Fruit fly (Drosophila melanogaster) whole organism, embryonic: ENCODE results near the gene PIG-B.

Experiments used
- Bgb ChIP-seq: fragments of 200-800 bp; sonication (Bioruptor generic); IDR thresholded peaks from 2 replicates; pipeline ENCODE4 v1.3.6; 2022; ENCODE audit warnings: missing biosample characterization, missing genetic modification characterization; ENCODE audit not compliant: partially characterized antibody
- BtbVII ChIP-seq: fragments of 200-800 bp; sonication (Bioruptor generic); optimal IDR thresholded peaks from 3 replicates; lab custom pipeline; 2017; ENCODE audit warnings: missing biosample characterization, mild to moderate bottlenecking, missing genetic modification characterization
- Bteb2 ChIP-seq: fragments of 200-800 bp; sonication (Bioruptor generic); optimal IDR thresholded peaks from 2 replicates; lab custom pipeline; 2016; ENCODE audit warnings: missing biosample characterization, missing genetic modification characterization
- CG11398 ChIP-seq: fragments of 200-800 bp; sonication (Bioruptor generic); optimal IDR thresholded peaks from 2 replicates; lab custom pipeline; 2016; ENCODE audit warnings: missing biosample characterization, missing genetic modification characterization
- CG13775 ChIP-seq: fragments of 200-800 bp; sonication (Bioruptor generic); optimal IDR thresholded peaks from 3 replicates; lab custom pipeline; 2017; ENCODE audit warnings: missing biosample characterization, mild to moderate bottlenecking, missing genetic modification characterization
- CG13894 ChIP-seq: fragments of 200-800 bp; sonication (Bioruptor generic); optimal IDR thresholded peaks from 3 replicates; lab custom pipeline; 2018; ENCODE audit warnings: missing biosample characterization, mild to moderate bottlenecking, missing genetic modification characterization, moderate library complexity
- CG14965 ChIP-seq: fragments of 200-800 bp; sonication (Bioruptor generic); optimal IDR thresholded peaks from 2 replicates; lab custom pipeline; 2016; ENCODE audit warnings: missing biosample characterization, missing genetic modification characterization, borderline replicate concordance
- CG15479 ChIP-seq: fragments of 200-800 bp; sonication (Bioruptor generic); optimal IDR thresholded peaks from 3 replicates; lab custom pipeline; 2019; ENCODE audit warnings: missing biosample characterization, mild to moderate bottlenecking, missing genetic modification characterization, moderate library complexity
- CG16863 ChIP-seq: fragments of 200-800 bp; sonication (Bioruptor generic); optimal IDR thresholded peaks from 3 replicates; lab custom pipeline; 2016; ENCODE audit warnings: missing biosample characterization, missing genetic modification characterization
- CG17829 ChIP-seq: fragments of 200-800 bp; optimal IDR thresholded peaks from 2 replicates; lab custom pipeline; 2019; ENCODE audit warnings: missing biosample characterization, mild to moderate bottlenecking, missing genetic modification characterization, moderate library complexity
- CG1792 ChIP-seq: fragments of 200-800 bp; sonication (Bioruptor generic); optimal IDR thresholded peaks from 2 replicates; lab custom pipeline; 2016; ENCODE audit warnings: missing biosample characterization, missing genetic modification characterization
- CG18011 ChIP-seq: fragments of 200-800 bp; sonication (Bioruptor generic); optimal IDR thresholded peaks from 2 replicates; lab custom pipeline; 2017; ENCODE audit warnings: missing biosample characterization, missing genetic modification characterization, mild to moderate bottlenecking, moderate library complexity, missing genotype
- CG2678 ChIP-seq: fragments of 200-800 bp; sonication (Bioruptor generic); optimal IDR thresholded peaks from 3 replicates; lab custom pipeline; 2019; ENCODE audit warnings: missing biosample characterization, mild to moderate bottlenecking, missing genetic modification characterization, moderate library complexity
- CG31388 ChIP-seq: fragments of 200-800 bp; sonication (Bioruptor generic); optimal IDR thresholded peaks from 2 replicates; lab custom pipeline; 2016; ENCODE audit warnings: missing biosample characterization, missing genetic modification characterization
- CG3281 ChIP-seq: fragments of 200-800 bp; sonication (Bioruptor generic); optimal IDR thresholded peaks from 3 replicates; lab custom pipeline; 2017; ENCODE audit warnings: missing biosample characterization, mild to moderate bottlenecking, missing genetic modification characterization
- CG34376 ChIP-seq: fragments of 200-800 bp; sonication (Bioruptor generic); optimal IDR thresholded peaks from 2 replicates; lab custom pipeline; 2018; ENCODE audit warnings: missing biosample characterization, mild to moderate bottlenecking, missing genetic modification characterization
- CG4360 ChIP-seq: fragments of 200-800 bp; sonication (Bioruptor generic); IDR thresholded peaks from 2 replicates; pipeline ENCODE4 v1.3.6; 2022; ENCODE audit warnings: missing biosample characterization, missing genetic modification characterization
- CG6175 ChIP-seq: fragments of 200-800 bp; sonication (Bioruptor generic); IDR thresholded peaks from 3 replicates; pipeline ENCODE4 v1.3.6; 2022; ENCODE audit warnings: missing biosample characterization, missing genetic modification characterization
- CG6813 ChIP-seq: fragments of 200-800 bp; sonication (Bioruptor generic); optimal IDR thresholded peaks from 2 replicates; lab custom pipeline; 2017; ENCODE audit warnings: missing biosample characterization, missing genetic modification characterization, mild to moderate bottlenecking, moderate library complexity, missing genetic modification reagents
- CG7839 ChIP-seq: fragments of 200-800 bp; sonication (Bioruptor generic); optimal IDR thresholded peaks from 3 replicates; lab custom pipeline; 2018; ENCODE audit warnings: missing biosample characterization, mild to moderate bottlenecking, missing genetic modification characterization, moderate library complexity
- CG8359 ChIP-seq: fragments of 200-800 bp; sonication (Bioruptor generic); optimal IDR thresholded peaks from 2 replicates; lab custom pipeline; 2017; ENCODE audit warnings: missing biosample characterization, mild to moderate bottlenecking, missing genetic modification characterization, borderline replicate concordance
- CG9876 ChIP-seq: fragments of 200-800 bp; sonication (Bioruptor generic); optimal IDR thresholded peaks from 2 replicates; lab custom pipeline; 2016; ENCODE audit warnings: missing biosample characterization, missing genetic modification characterization
- Dref ChIP-seq: fragments of 200-800 bp; sonication (Bioruptor generic); IDR thresholded peaks from 2 replicates; pipeline ENCODE4 v1.3.6; 2022; ENCODE audit warnings: missing biosample characterization, missing genetic modification characterization
- Eip74EF ChIP-seq, 2 experiments: fragments of 200-800 bp in 1 of 2; fragments of >200 bp in 1 of 2; sonication (Bioruptor generic) in 1 of 2; optimal IDR thresholded peaks; 2 replicates each; lab custom pipeline; 2017 to 2019; ENCODE audit warnings: missing biosample characterization in 2 of 2, missing genetic modification characterization in 2 of 2, mild to moderate bottlenecking in 1 of 2, moderate library complexity in 1 of 2
- H15 ChIP-seq: fragments of 200-800 bp; sonication (Bioruptor generic); IDR thresholded peaks from 3 replicates; pipeline ENCODE4 v1.3.6; 2022; ENCODE audit warnings: missing biosample characterization, missing genetic modification characterization
- HLH54F ChIP-seq: fragments of 200-800 bp; sonication (Bioruptor generic); optimal IDR thresholded peaks from 3 replicates; lab custom pipeline; 2016; ENCODE audit warnings: missing biosample characterization, missing genetic modification characterization
- Jarid2 ChIP-seq: fragments of 200-800 bp; sonication (Bioruptor generic); optimal IDR thresholded peaks from 3 replicates; lab custom pipeline; 2017; ENCODE audit warnings: mild to moderate bottlenecking, missing biosample characterization, missing genetic modification reagents, missing genetic modification characterization
- NK7.1 ChIP-seq: fragments of 200-800 bp; sonication (Bioruptor generic); optimal IDR thresholded peaks from 3 replicates; lab custom pipeline; 2016; ENCODE audit warnings: missing biosample characterization, missing genetic modification characterization
- Neu2 ChIP-seq: fragments of 200-800 bp; sonication (Bioruptor generic); optimal IDR thresholded peaks from 3 replicates; lab custom pipeline; 2016; ENCODE audit warnings: missing biosample characterization, missing genetic modification characterization, borderline replicate concordance
- Nf-YB ChIP-seq: fragments of 200-800 bp; sonication (Bioruptor generic); optimal IDR thresholded peaks from 3 replicates; lab custom pipeline; 2019; ENCODE audit warnings: missing biosample characterization, mild to moderate bottlenecking, missing genetic modification characterization, moderate library complexity
- YL-1 ChIP-seq: fragments of 200-800 bp; sonication (Bioruptor generic); optimal IDR thresholded peaks from 3 replicates; lab custom pipeline; 2017; ENCODE audit warnings: missing biosample characterization, mild to moderate bottlenecking, missing genetic modification characterization
- ab ChIP-seq: fragments of 200-800 bp; sonication (Bioruptor generic); optimal IDR thresholded peaks from 2 replicates; lab custom pipeline; 2016; ENCODE audit warnings: missing biosample characterization, missing genetic modification characterization
- az2 ChIP-seq: fragments of 200-800 bp; sonication (Bioruptor generic); optimal IDR thresholded peaks from 3 replicates; lab custom pipeline; 2016; ENCODE audit warnings: missing biosample characterization, missing genetic modification characterization
- cas ChIP-seq: fragments of 200-800 bp; sonication (Bioruptor generic); IDR thresholded peaks from 2 replicates; pipeline ENCODE4 v1.3.6; 2022; ENCODE audit warnings: missing biosample characterization, missing genetic modification characterization
- crc ChIP-seq: fragments of 200-800 bp; sonication (Bioruptor generic); optimal IDR thresholded peaks from 2 replicates; lab custom pipeline; 2016; ENCODE audit warnings: missing biosample characterization, missing genetic modification characterization
- dati ChIP-seq: fragments of 200-800 bp; sonication (Bioruptor generic); IDR thresholded peaks from 2 replicates; pipeline ENCODE4 v1.3.6; 2022; ENCODE audit warnings: missing biosample characterization, missing genetic modification characterization
- dm ChIP-seq: fragments of 200-800 bp; sonication (Bioruptor generic); optimal IDR thresholded peaks from 3 replicates; lab custom pipeline; 2016; ENCODE audit warnings: missing biosample characterization, missing genetic modification characterization
- eyg ChIP-seq: fragments of 200-800 bp; sonication (Bioruptor generic); optimal IDR thresholded peaks from 3 replicates; lab custom pipeline; 2016; ENCODE audit warnings: missing biosample characterization, missing genetic modification characterization
- grau ChIP-seq: fragments of 200-800 bp; optimal IDR thresholded peaks from 3 replicates; lab custom pipeline; 2019; ENCODE audit warnings: missing biosample characterization, mild to moderate bottlenecking, missing genetic modification characterization, moderate library complexity
- her ChIP-seq: fragments of 200-800 bp; sonication (Bioruptor generic); optimal IDR thresholded peaks from 2 replicates; lab custom pipeline; 2016; ENCODE audit warnings: missing biosample characterization, missing genetic modification characterization
- pb ChIP-seq: fragments of 200-800 bp; sonication (Bioruptor generic); optimal IDR thresholded peaks from 3 replicates; lab custom pipeline; 2016; ENCODE audit warnings: missing biosample characterization, missing genetic modification characterization
- pfk ChIP-seq: fragments of 200-800 bp; sonication (Bioruptor generic); optimal IDR thresholded peaks from 2 replicates; lab custom pipeline; 2018; ENCODE audit warnings: missing biosample characterization, mild to moderate bottlenecking, missing genetic modification characterization, moderate library complexity
- pzg ChIP-seq: fragments of 200-800 bp; sonication (Bioruptor generic); optimal IDR thresholded peaks from 3 replicates; lab custom pipeline; 2018; ENCODE audit warnings: missing biosample characterization, mild to moderate bottlenecking, missing genetic modification characterization, moderate library complexity
- ranshi ChIP-seq: fragments of 200-800 bp; sonication (Bioruptor generic); IDR thresholded peaks from 2 replicates; pipeline ENCODE4 v1.3.6; 2022; ENCODE audit warnings: missing biosample characterization, missing genetic modification characterization
- run ChIP-seq: fragments of 200-800 bp; sonication (Bioruptor generic); optimal IDR thresholded peaks from 3 replicates; lab custom pipeline; 2018; ENCODE audit warnings: missing biosample characterization, mild to moderate bottlenecking, missing genetic modification characterization
- seq ChIP-seq: fragments of 200-800 bp; sonication (Bioruptor generic); IDR thresholded peaks from 2 replicates; pipeline ENCODE4 v1.3.6; 2022; ENCODE audit warnings: missing biosample characterization, missing genetic modification characterization
- sisA ChIP-seq: fragments of 200-800 bp; sonication (Bioruptor generic); IDR thresholded peaks from 2 replicates; pipeline ENCODE4 v1.3.6; 2022; ENCODE audit warnings: missing biosample characterization, missing genetic modification characterization
- tup ChIP-seq: fragments of 200-800 bp; sonication (Bioruptor generic); optimal IDR thresholded peaks from 2 replicates; lab custom pipeline; 2016; ENCODE audit warnings: missing biosample characterization, mild to moderate bottlenecking, missing genetic modification characterization, moderate library complexity
- vfl ChIP-seq: fragments of 200-800 bp; sonication (Bioruptor generic); optimal IDR thresholded peaks from 2 replicates; lab custom pipeline; 2016; ENCODE audit warnings: missing biosample characterization, missing genetic modification characterization
- wek ChIP-seq: fragments of 200-800 bp; sonication (Bioruptor generic); optimal IDR thresholded peaks from 3 replicates; lab custom pipeline; 2018; ENCODE audit warnings: missing biosample characterization, mild to moderate bottlenecking, missing genetic modification characterization, moderate library complexity
- zen ChIP-seq: fragments of 200-800 bp; sonication (Bioruptor generic); optimal IDR thresholded peaks from 3 replicates; lab custom pipeline; 2018; ENCODE audit warnings: missing biosample characterization, mild to moderate bottlenecking, missing genetic modification characterization, moderate library complexity

PIG-B gene

dm6 chr3L:3809943-3810342, 1.1 kb upstream of the PIG-B start, which contains the start of gene CG32262 (continued):
- TF ChIP-seq CG11398 (GFP tag; lab: Kevin White, UChicago), result no peak
- no peak for TF ChIP-seq H15 (GFP tag; lab: Robert Waterston, UW)
- no peak for TF ChIP-seq CG13775 (GFP tag; lab: Kevin White, UChicago)
- TF ChIP-seq CG15479 (GFP tag; lab: Kevin White, UChicago), result no peak
- TF ChIP-seq pb, result no peak
- TF ChIP-seq vfl (GFP tag; lab: Kevin White, UChicago), result no peak
- TF ChIP-seq CG18011 (GFP tag; lab: Kevin White, UChicago), result peak; percentile 92
- TF ChIP-seq CG7839 (tag; lab: Kevin White, UChicago), result no peak
- no peak for TF ChIP-seq zen (tag; lab: Kevin White, UChicago)
- no peak for TF ChIP-seq run (tag; lab: Kevin White, UChicago)
- peak; percentile 11 for TF ChIP-seq her (GFP tag; lab: Kevin White, UChicago)
- no peak for TF ChIP-seq CG14965 (GFP tag; lab: Kevin White, UChicago)
- no peak for TF ChIP-seq BtbVII (GFP tag; lab: Kevin White, UChicago)
- no peak for TF ChIP-seq eyg (GFP tag; lab: Kevin White, UChicago)
- TF ChIP-seq HLH54F (GFP tag; lab: Kevin White, UChicago), result no peak
- TF ChIP-seq Eip74EF (GFP tag; optimal IDR thresholded peaks at IDR 0.05; lab: Kevin White, UChicago), result peak in 1 of 2 experiments; percentile 30
- no peak for TF ChIP-seq CG17829 (tag; lab: Kevin White, UChicago)
- no peak for TF ChIP-seq crc (GFP tag; lab: Kevin White, UChicago)
- TF ChIP-seq dati (GFP tag; lab: Robert Waterston, UW), result no peak
- no peak for TF ChIP-seq CG31388
- no peak for TF ChIP-seq CG8359
- no peak for TF ChIP-seq dm (GFP tag; lab: Kevin White, UChicago)
- TF ChIP-seq CG1792 (GFP tag; lab: Kevin White, UChicago), result no peak
- no peak for TF ChIP-seq CG4360 (GFP tag; lab: Robert Waterston, UW)
- no peak for TF ChIP-seq NK7.1 (GFP tag; lab: Kevin White, UChicago)
- no peak for TF ChIP-seq ranshi (GFP tag; lab: Robert Waterston, UW)
- no peak for TF ChIP-seq CG16863 (GFP tag; lab: Kevin White, UChicago)
- no peak for TF ChIP-seq wek (GFP tag; lab: Kevin White, UChicago)
- no peak for TF ChIP-seq CG6813 (GFP tag; lab: Kevin White, UChicago)
- peak; percentile 85 for TF ChIP-seq grau (tag; lab: Kevin White, UChicago)
- TF ChIP-seq ab (GFP tag; lab: Kevin White, UChicago), result no peak
- TF ChIP-seq seq, result no peak
- peak; percentile 67 for TF ChIP-seq pzg (GFP tag; lab: Kevin White, UChicago)
- no peak for TF ChIP-seq Nf-YB (GFP tag; lab: Kevin White, UChicago)
- peak; percentile 70 for TF ChIP-seq Bgb (GFP tag; lab: Robert Waterston, UW)
- TF ChIP-seq az2 (GFP tag; lab: Kevin White, UChicago), result no peak
- no peak for TF ChIP-seq CG3281
- no peak for TF ChIP-seq Bteb2 (GFP tag; lab: Kevin White, UChicago)
- TF ChIP-seq Dref (GFP tag; lab: Robert Waterston, UW), result peak; percentile 84
- no peak for TF ChIP-seq Neu2 (GFP tag; lab: Kevin White, UChicago)
- no peak for TF ChIP-seq CG9876 (GFP tag; lab: Kevin White, UChicago)
- no peak for TF ChIP-seq sisA (GFP tag; lab: Robert Waterston, UW)
- TF ChIP-seq CG6175, result no peak
- no peak for TF ChIP-seq CG13894 (tag; lab: Kevin White, UChicago)
- no peak for TF ChIP-seq cas (GFP tag; lab: Robert Waterston, UW)
- TF ChIP-seq CG2678 (tag; lab: Kevin White, UChicago), result no peak
- no peak for TF ChIP-seq pfk (GFP tag; lab: Kevin White, UChicago)
- no peak for TF ChIP-seq YL-1 (GFP tag; lab: Kevin White, UChicago)
- TF ChIP-seq tup (GFP tag; lab: Kevin White, UChicago), result no peak
- no peak for TF ChIP-seq Jarid2 (GFP tag; lab: Kevin White, UChicago)
- TF ChIP-seq CG34376 (GFP tag; lab: Kevin White, UChicago), result peak; percentile 9
